Fruit fly (Drosophila melanogaster): ENCODE results near the gene Vti1a.

Vti1a gene

DNA sequence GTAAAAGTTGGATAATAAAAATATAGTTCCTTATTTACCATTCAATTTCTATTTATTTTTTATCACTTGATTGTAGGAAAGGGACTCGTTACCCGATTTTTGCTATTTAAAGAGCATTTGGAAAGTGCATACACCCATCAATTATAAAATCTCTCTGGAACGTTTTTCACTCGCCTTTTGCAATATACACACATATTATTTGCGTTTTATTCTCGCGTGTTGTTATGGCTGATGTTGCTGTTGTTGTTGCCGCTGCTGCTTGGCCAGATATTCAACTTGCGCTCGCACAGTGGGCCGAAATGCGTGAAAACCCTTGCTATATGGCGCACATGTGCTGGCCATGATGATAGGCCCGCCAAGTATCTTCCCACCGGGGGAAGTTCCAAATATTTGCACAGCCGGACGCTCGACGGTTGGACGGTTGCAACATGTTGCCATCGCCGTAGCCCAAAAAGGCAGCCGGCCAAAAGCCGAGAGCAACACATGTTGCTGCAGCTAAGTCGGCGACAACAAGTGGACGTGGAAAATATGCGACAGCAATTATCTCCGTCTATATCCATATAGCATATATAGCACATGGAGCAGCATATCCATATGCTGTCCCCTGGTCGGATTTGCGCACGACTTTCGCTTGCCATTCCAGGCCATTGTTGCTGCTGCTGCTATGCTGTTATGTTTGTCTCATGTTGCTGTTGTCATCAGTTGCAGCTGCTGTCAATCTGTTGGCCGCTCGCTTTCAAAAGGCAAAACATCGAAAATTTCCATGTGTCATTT lies 46.8 kb upstream of the Vti1a start (continued):
- TF ChIP-seq CG32006 (GFP tag; optimal IDR thresholded peaks at IDR 0.05), result peak; percentile 55
- peak; percentile 5 for TF ChIP-seq lz (GFP tag; optimal IDR thresholded peaks at IDR 0.05)
- TF ChIP-seq CG10669 (GFP tag; optimal IDR thresholded peaks at IDR 0.05), result peak; percentile 27
- TF ChIP-seq fkh (GFP tag; optimal IDR thresholded peaks at IDR 0.05), result peak; percentile 47
- peak; percentile 54 for TF ChIP-seq CG1621 (tag; optimal IDR thresholded peaks at IDR 0.05)
- peak; percentile 63 for TF ChIP-seq CG6163 (GFP tag; IDR thresholded peaks at IDR 0.05)
- TF ChIP-seq eg (GFP tag; IDR thresholded peaks at IDR 0.05), result peak; percentile 38; the same call in 2 of the 3 replicates
- TF ChIP-seq Lpt (GFP tag; optimal IDR thresholded peaks at IDR 0.05), result no peak
- peak; percentile 32 for TF ChIP-seq Hr39 (GFP tag; optimal IDR thresholded peaks at IDR 0.05)
- no peak for TF ChIP-seq CG11762 (GFP tag; optimal IDR thresholded peaks at IDR 0.05; ENCODE audit: insufficient read depth)
- TF ChIP-seq CG3919 (GFP tag; optimal IDR thresholded peaks at IDR 0.05), result peak; percentile 38
- peak; percentile 31 for TF ChIP-seq CG7368 (GFP tag; optimal IDR thresholded peaks at IDR 0.05)
- no peak for TF ChIP-seq topi (GFP tag; optimal IDR thresholded peaks at IDR 0.05)
- TF ChIP-seq CG8632 (GFP tag; optimal IDR thresholded peaks at IDR 0.05), result no peak

dm6 chr3L:738523-739356 lies 46.0 kb upstream of the Vti1a start:
- peak; percentile 69 for TF ChIP-seq fkh (GFP tag; optimal IDR thresholded peaks at IDR 0.05)
- peak; percentile 90 for TF ChIP-seq CG11902 (GFP tag; optimal IDR thresholded peaks at IDR 0.05)
- TF ChIP-seq Eip75B (GFP tag; optimal IDR thresholded peaks at IDR 0.05), result peak; percentile 95
- TF ChIP-seq dac (GFP tag; optimal IDR thresholded peaks at IDR 0.05), result peak; percentile 88
- TF ChIP-seq Sox14 (GFP tag; optimal IDR thresholded peaks at IDR 0.05), result peak; percentile 92
- TF ChIP-seq Blimp-1 (GFP tag; optimal IDR thresholded peaks at IDR 0.05), result peak; percentile 87
- TF ChIP-seq CG6792 (GFP tag; optimal IDR thresholded peaks at IDR 0.05), result peak; percentile 96
- TF ChIP-seq Lpt (GFP tag; optimal IDR thresholded peaks at IDR 0.05), result peak; percentile 92
- TF ChIP-seq Ets96B (tag; optimal IDR thresholded peaks at IDR 0.05), result peak; percentile 98
- TF ChIP-seq CG16779 (tag; optimal IDR thresholded peaks at IDR 0.05), result peak; percentile 95
- TF ChIP-seq Smox (GFP tag; optimal IDR thresholded peaks at IDR 0.05), result peak; percentile 92
- peak; percentile 80 for TF ChIP-seq vri (GFP tag; optimal IDR thresholded peaks at IDR 0.05)
- peak; percentile 79 for TF ChIP-seq Hr39 (GFP tag; optimal IDR thresholded peaks at IDR 0.05)
- peak; percentile 93 for TF ChIP-seq topi (GFP tag; optimal IDR thresholded peaks at IDR 0.05)
- peak; percentile 97 for TF ChIP-seq CG10631 (GFP tag; optimal IDR thresholded peaks at IDR 0.05)
- TF ChIP-seq cyc (GFP tag; optimal IDR thresholded peaks at IDR 0.05), result peak; percentile 91
- TF ChIP-seq eg (GFP tag; IDR thresholded peaks at IDR 0.05), result peak; percentile 97
- TF ChIP-seq achi (GFP tag; optimal IDR thresholded peaks at IDR 0.05), result peak; percentile 97
- TF ChIP-seq esn (GFP tag; optimal IDR thresholded peaks at IDR 0.05), result peak; percentile 96
- peak; percentile 91 for TF ChIP-seq CG4318 (GFP tag; optimal IDR thresholded peaks at IDR 0.05)
- peak; percentile 92 for TF ChIP-seq Hr4 (GFP tag; optimal IDR thresholded peaks at IDR 0.05)
- TF ChIP-seq CG6808 (GFP tag; optimal IDR thresholded peaks at IDR 0.05), result peak; percentile 96
- TF ChIP-seq dsx (GFP tag; optimal IDR thresholded peaks at IDR 0.05; ENCODE audit: poor library complexity, severe bottlenecking), result peak; percentile 97
- peak; percentile 92 for TF ChIP-seq lz (GFP tag; optimal IDR thresholded peaks at IDR 0.05)
- TF ChIP-seq Eip78C (GFP tag), result peak; percentile 99
- TF ChIP-seq Eip93F (GFP tag; optimal IDR thresholded peaks at IDR 0.05), result peak; percentile 87
- TF ChIP-seq CG15336 (GFP tag; IDR thresholded peaks at IDR 0.05), result peak; percentile 98
- TF ChIP-seq CG1621 (tag; optimal IDR thresholded peaks at IDR 0.05), result peak; percentile 96
- peak; percentile 98 for TF ChIP-seq svp (GFP tag)
- TF ChIP-seq CG10669 (GFP tag; optimal IDR thresholded peaks at IDR 0.05), result peak; percentile 93
- TF ChIP-seq CG31627 (GFP tag; optimal IDR thresholded peaks at IDR 0.05), result peak; percentile 88
- peak; percentile 92 for TF ChIP-seq CG11294 (GFP tag; IDR thresholded peaks at IDR 0.05)
- peak; percentile 76 for TF ChIP-seq Ets21C (GFP tag; optimal IDR thresholded peaks at IDR 0.05)
- peak; percentile 97 for TF ChIP-seq spab (GFP tag; optimal IDR thresholded peaks at IDR 0.05)
- TF ChIP-seq salr (GFP tag; optimal IDR thresholded peaks at IDR 0.05), result peak; percentile 89 to 94
- peak; percentile 98 for TF ChIP-seq CG6163 (GFP tag; IDR thresholded peaks at IDR 0.05)
- peak; percentile 91 for TF ChIP-seq Met (GFP tag; optimal IDR thresholded peaks at IDR 0.05)
- TF ChIP-seq pdm3 (GFP tag; optimal IDR thresholded peaks at IDR 0.05), result peak; percentile 94
- TF ChIP-seq CG8119 (GFP tag; IDR thresholded peaks at IDR 0.05), result peak; percentile 97
- TF ChIP-seq Sox15 (GFP tag; optimal IDR thresholded peaks at IDR 0.05), result peak; percentile 93

Measured in whole organism, prepupa.